Worm (Caenorhabditis elegans): Measurements from ENCODE around the gene Y57G11C.36.

Gene Y57G11C.36

ce11 chrIV:14767693-14768251 is 5.8 kb downstream of the Y57G11C.36 start, which contains the start of the genes mrps-7 and Y57G11C.3 (continued):
- no peak for TF ChIP-seq set-16 (GFP tag; IDR thresholded peaks at IDR 0.05)
- TF ChIP-seq lin-13 (GFP tag; optimal IDR thresholded peaks at IDR 0.05) = peak; percentile 76
- peak; percentile 71 for TF ChIP-seq jun-1 (tag; optimal IDR thresholded peaks at IDR 0.05)
- no peak for TF ChIP-seq ceh-62 (tag; optimal IDR thresholded peaks at IDR 0.05)
- TF ChIP-seq zip-2 (tag; optimal IDR thresholded peaks at IDR 0.05) = no peak
- no peak for TF ChIP-seq nhr-41 (GFP tag; IDR thresholded peaks at IDR 0.05)
- peak; percentile 97 for TF ChIP-seq dve-1 (tag; optimal IDR thresholded peaks at IDR 0.05; ENCODE audit: insufficient read depth)
- peak; percentile 91 for TF ChIP-seq mep-1 (tag; optimal IDR thresholded peaks at IDR 0.05)
- TF ChIP-seq ceh-20 (GFP tag; IDR thresholded peaks at IDR 0.05) = no peak
- peak; percentile 85 for TF ChIP-seq rbr-2 (tag; optimal IDR thresholded peaks at IDR 0.05)
- no peak for TF ChIP-seq ces-1 (GFP tag; optimal IDR thresholded peaks at IDR 0.05)
- no peak for TF ChIP-seq nhr-111 (GFP tag; optimal IDR thresholded peaks at IDR 0.05)
- TF ChIP-seq lin-38 (GFP tag; IDR thresholded peaks at IDR 0.05) = peak; percentile 100
- TF ChIP-seq ceh-44 (GFP tag; IDR thresholded peaks at IDR 0.05) = no peak

- TF ChIP-seq mdl-1 (tag; optimal IDR thresholded peaks at IDR 0.05) (no peak), nhr-77 (tag; optimal IDR thresholded peaks at IDR 0.05) (no peak), lin-38 (GFP tag; IDR thresholded peaks at IDR 0.05) (peak; percentile 56)
Observed at ce11 chrIV:14766382-14766781, 7.2 kb downstream of the Y57G11C.36 start, which contains the start of gene vti-1. vti-1 (minus strand) TSS chrIV:14766665.

- no peak for TF ChIP-seq tra-1 (GFP tag; IDR thresholded peaks at IDR 0.05)
- TF ChIP-seq sdz-12 (GFP tag; optimal IDR thresholded peaks at IDR 0.05) = no peak
- no peak for TF ChIP-seq dmd-6 (GFP tag; IDR thresholded peaks at IDR 0.05)
- TF ChIP-seq zfp-2 (tag; optimal IDR thresholded peaks at IDR 0.05) = no peak
- no peak for TF ChIP-seq ceh-44 (GFP tag; IDR thresholded peaks at IDR 0.05)
- TF ChIP-seq ztf-7 (tag; optimal IDR thresholded peaks at IDR 0.05) = no peak
- TF ChIP-seq cey-2 (tag; optimal IDR thresholded peaks at IDR 0.05; ENCODE audit: borderline replicate concordance, insufficient read depth) = no peak
- no peak for TF ChIP-seq unc-130 (GFP tag; optimal IDR thresholded peaks at IDR 0.05)
Observed at ce11 chrIV:14765336-14765735, 8.2 kb downstream of the Y57G11C.36 start, which contains the start of gene Y57G11C.5. Y57G11C.5 (minus strand) TSS chrIV:14765436.

ce11 chrIV:14764719-14765173 is 8.8 kb downstream of the Y57G11C.36 start:
- TF ChIP-seq F26F4.8 (GFP tag; conservative IDR thresholded peaks at IDR 0.05) (no peak), ceh-44 (GFP tag; IDR thresholded peaks at IDR 0.05) (0 out of 2 replicates have a peak, but pooled peaks have one; percentile 5), lim-7 (GFP tag; IDR thresholded peaks at IDR 0.05) (no peak), snpc-4 (tag; optimal IDR thresholded peaks at IDR 0.05) (peak; percentile 36), Y75B8A.6 (GFP tag; IDR thresholded peaks at IDR 0.05) (no peak), nhr-102 (tag; optimal IDR thresholded peaks at IDR 0.05) (no peak), egl-43 (GFP tag; IDR thresholded peaks at IDR 0.05) (peak; percentile 61; the same call in 1 of the 2 replicates), F49E8.2 (tag; optimal IDR thresholded peaks at IDR 0.05; ENCODE audit: borderline replicate concordance) (peak; percentile 97), zag-1 (tag; optimal IDR thresholded peaks at IDR 0.05) (no peak), Y48G9A.11 (GFP tag; IDR thresholded peaks at IDR 0.05) (peak; percentile 71), spr-1 (tag; optimal IDR thresholded peaks at IDR 0.05) (no peak), Y5F2A.4 (GFP tag; optimal IDR thresholded peaks at IDR 0.05) (peak; percentile 12), T26A8.4 (GFP tag; IDR thresholded peaks at IDR 0.05) (peak; percentile 53; the same call in 1 of the 2 replicates), vab-7 (GFP tag; IDR thresholded peaks at IDR 0.05) (peak; percentile 19; the same call in 1 of the 2 replicates), rbr-2 (tag; optimal IDR thresholded peaks at IDR 0.05) (no peak), snpc-1.2 (GFP tag; IDR thresholded peaks at IDR 0.05) (peak; percentile 99), mxl-3 (GFP tag; optimal IDR thresholded peaks at IDR 0.05) (no peak), nhr-25 (tag; optimal IDR thresholded peaks at IDR 0.05; ENCODE audit: borderline replicate concordance, insufficient read depth) (no peak), dmd-6 (GFP tag; IDR thresholded peaks at IDR 0.05) (0 out of 2 replicates have a peak, but pooled peaks have one; percentile 5), arid-1 (GFP tag; conservative IDR thresholded peaks at IDR 0.05) (0 out of 2 replicates have a peak, but pooled peaks have one; percentile 7), unc-62 (GFP tag; optimal IDR thresholded peaks at IDR 0.05 in 1 of 2) (peak in 1 of 2 experiments; percentile 25), unc-62 (tag; optimal IDR thresholded peaks at IDR 0.05) (no peak), aha-1 (tag) (peak; percentile 66), nhr-111 (GFP tag; optimal IDR thresholded peaks at IDR 0.05) (no peak), ZK546.5 (tag; optimal IDR thresholded peaks at IDR 0.05) (no peak)
